Worm (Caenorhabditis elegans) whole organism, midembryonic: Measurements from ENCODE around the gene ccch-3.

Experiments
- T22C8.4 ChIP-seq: fragments of 200-800 bp; sonication (Bioruptor generic); IDR thresholded peaks from 2 replicates; pipeline ENCODE4 v1.3.6; 2022; ENCODE audit warnings: missing genetic modification characterization, missing compliant biosample characterization
- cog-1 ChIP-seq: sonication (generic microtip); optimal IDR thresholded peaks from 2 replicates; lab custom pipeline; 2016; ENCODE audit warnings: missing genetic modification characterization, missing compliant biosample characterization
- flt-1 ChIP-seq: fragments of 200-800 bp; sonication (Bioruptor generic); IDR thresholded peaks from 2 replicates; pipeline ENCODE4 v1.3.6; 2022; ENCODE audit warnings: missing genetic modification characterization, missing compliant biosample characterization
- klf-2 ChIP-seq: fragments of 200-800 bp; sonication (Bioruptor generic); conservative IDR thresholded peaks from 2 replicates; pipeline ENCODE4 v1.3.6; 2022; ENCODE audit warnings: missing genetic modification reagents, missing genetic modification characterization, missing compliant biosample characterization
- med-1 ChIP-seq: sonication (generic microtip); optimal IDR thresholded peaks from 2 replicates; lab custom pipeline; 2017; ENCODE audit warnings: missing genetic modification characterization, mild to moderate bottlenecking, missing compliant biosample characterization, antibody characterized with exemption, missing genetic modification reagents; ENCODE audit not compliant: insufficient read depth
- ref-1 ChIP-seq: fragments of 200-800 bp; sonication (Bioruptor generic); conservative IDR thresholded peaks from 2 replicates; pipeline ENCODE4 v1.3.6; 2022; ENCODE audit warnings: missing genetic modification reagents, missing genetic modification characterization, missing compliant biosample characterization
- tab-1 ChIP-seq: fragments of 200-800 bp; sonication (Bioruptor generic); IDR thresholded peaks from 2 replicates; pipeline ENCODE4 v1.3.6; 2022; ENCODE audit warnings: missing genetic modification characterization, missing compliant biosample characterization
- ztf-23 ChIP-seq: fragments of 200-800 bp; sonication (Bioruptor generic); IDR thresholded peaks from 2 replicates; pipeline ENCODE4 v1.3.6; 2022; ENCODE audit warnings: missing genetic modification reagents, missing genetic modification characterization, missing compliant biosample characterization
- ztf-29 ChIP-seq: fragments of 200-800 bp; sonication (Bioruptor generic); IDR thresholded peaks from 2 replicates; pipeline ENCODE4 v1.3.6; 2022; ENCODE audit warnings: missing genetic modification reagents, missing genetic modification characterization, missing compliant biosample characterization

ce11 chrV:12634746-12635145 is 24.7 kb downstream of the ccch-3 start:
- no peak for TF ChIP-seq flt-1
- no peak for TF ChIP-seq med-1 (GFP tag; lab: Kevin White, UChicago)
- no peak for TF ChIP-seq T22C8.4 (GFP tag; lab: Robert Waterston, UW)
- no peak for TF ChIP-seq tab-1 (GFP tag; lab: Robert Waterston, UW)
- TF ChIP-seq klf-2 (GFP tag; lab: Robert Waterston, UW), result no peak
- no peak for TF ChIP-seq ref-1 (GFP tag; lab: Robert Waterston, UW)
- TF ChIP-seq cog-1 (tag; lab: Kevin White, UChicago), result no peak
- no peak for TF ChIP-seq ztf-23 (GFP tag; lab: Robert Waterston, UW)
- no peak for TF ChIP-seq ztf-29 (GFP tag; lab: Robert Waterston, UW)
